Worm (Caenorhabditis elegans): Measurements from ENCODE around the gene nhr-288.

The nhr-288 gene

DNA sequence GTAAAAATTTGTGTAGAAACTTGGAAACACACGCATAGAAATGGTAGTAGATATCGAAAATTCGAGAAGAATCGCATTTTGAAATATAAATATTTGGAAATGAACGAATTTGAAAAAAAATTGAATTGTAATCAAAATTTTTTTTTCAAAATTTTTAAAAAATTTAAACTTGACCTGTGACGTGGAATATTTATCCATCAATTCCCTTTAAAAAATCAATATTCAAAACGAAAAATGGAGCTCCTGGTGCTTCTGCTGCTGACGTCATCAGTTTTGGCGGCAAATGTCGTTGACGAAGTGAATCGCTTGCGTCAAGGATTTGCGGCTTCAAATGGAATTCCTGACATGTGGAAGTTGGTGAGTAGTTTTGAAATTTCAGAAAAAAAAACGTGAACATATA, 6.6 kb upstream of the nhr-288 start, which contains the start of the genes Y51A2B.4 and Y51A2B.5:
Y51A2B.4 (minus strand) TSS at position 101 of the 400 bp plus-strand sequence.
Y51A2B.5 (plus strand) TSS at position 232 of the 400 bp plus-strand sequence.
- no peak for TF ChIP-seq ama-1 (optimal IDR thresholded peaks at IDR 0.05)
- no peak for TF ChIP-seq ces-1 (GFP tag; optimal IDR thresholded peaks at IDR 0.05)
- TF ChIP-seq pag-3 (tag; optimal IDR thresholded peaks at IDR 0.05; ENCODE audit: borderline replicate concordance, insufficient read depth), result no peak
- no peak for TF ChIP-seq hlh-4 (tag; optimal IDR thresholded peaks at IDR 0.05)
- no peak for TF ChIP-seq tbx-2 (tag; optimal IDR thresholded peaks at IDR 0.05)
- TF ChIP-seq mef-2 (tag; optimal IDR thresholded peaks at IDR 0.05), result no peak
- TF ChIP-seq unc-62 (GFP tag; optimal IDR thresholded peaks at IDR 0.05), result no peak
- no peak for TF ChIP-seq nhr-19 (GFP tag; conservative IDR thresholded peaks at IDR 0.05)
- no peak for TF ChIP-seq rnt-1 (tag; optimal IDR thresholded peaks at IDR 0.05)
- TF ChIP-seq nhr-71 (tag; optimal IDR thresholded peaks at IDR 0.05), result no peak
- TF ChIP-seq zag-1 (tag; optimal IDR thresholded peaks at IDR 0.05), result no peak
- TF ChIP-seq vab-15 (tag; optimal IDR thresholded peaks at IDR 0.05), result no peak
- TF ChIP-seq ceh-8 (GFP tag; optimal IDR thresholded peaks at IDR 0.05), result no peak
- no peak for TF ChIP-seq pax-3 (tag; optimal IDR thresholded peaks at IDR 0.05)
- TF ChIP-seq nhr-90 (tag; optimal IDR thresholded peaks at IDR 0.05; ENCODE audit: poor library complexity), result no peak
- TF ChIP-seq egl-13 (tag; optimal IDR thresholded peaks at IDR 0.05), result no peak
- TF ChIP-seq sptf-1 (tag; optimal IDR thresholded peaks at IDR 0.05), result no peak
- TF ChIP-seq C04F5.9 (tag; optimal IDR thresholded peaks at IDR 0.05), result no peak
- TF ChIP-seq hpl-2 (GFP tag; optimal IDR thresholded peaks at IDR 0.05), result no peak
- TF ChIP-seq nhr-76 (tag; optimal IDR thresholded peaks at IDR 0.05), result no peak

DNA sequence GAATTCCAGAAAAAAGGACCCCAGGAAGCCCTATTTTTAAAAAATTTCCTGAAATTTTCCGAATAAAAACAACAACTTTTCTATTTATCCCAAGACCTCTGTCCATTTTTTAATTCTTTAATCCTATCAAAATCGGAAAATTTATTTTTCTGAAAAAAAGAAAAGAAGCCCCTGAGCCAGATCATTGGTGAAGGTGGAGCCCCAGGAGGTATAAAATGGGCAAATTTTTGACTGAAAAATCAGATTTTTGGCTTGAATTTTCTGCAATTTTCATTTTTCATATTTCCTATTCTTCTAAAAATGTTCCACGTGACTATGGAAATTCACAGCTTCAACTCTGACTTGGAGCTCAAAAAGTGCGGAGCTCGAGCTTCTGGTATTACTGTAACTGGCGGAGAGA, 3.7 kb downstream of the nhr-288 start, which contains the start of gene Y51A2B.8:
Y51A2B.8 (plus strand) TSS at position 301 of the 400 bp plus-strand sequence.
- TF ChIP-seq nhr-85 (tag) (no peak), swsn-7 (tag; optimal IDR thresholded peaks at IDR 0.05) (no peak), sox-4 (tag; optimal IDR thresholded peaks at IDR 0.05) (no peak), skn-1 (tag; optimal IDR thresholded peaks at IDR 0.05) (no peak), fkh-8 (tag; optimal IDR thresholded peaks at IDR 0.05) (no peak), egl-27 (tag; optimal IDR thresholded peaks at IDR 0.05) (no peak), nhr-11 (tag; optimal IDR thresholded peaks at IDR 0.05) (no peak), zip-4 (GFP tag; optimal IDR thresholded peaks at IDR 0.05) (no peak), nhr-19 (GFP tag; conservative IDR thresholded peaks at IDR 0.05) (no peak)

DNA sequence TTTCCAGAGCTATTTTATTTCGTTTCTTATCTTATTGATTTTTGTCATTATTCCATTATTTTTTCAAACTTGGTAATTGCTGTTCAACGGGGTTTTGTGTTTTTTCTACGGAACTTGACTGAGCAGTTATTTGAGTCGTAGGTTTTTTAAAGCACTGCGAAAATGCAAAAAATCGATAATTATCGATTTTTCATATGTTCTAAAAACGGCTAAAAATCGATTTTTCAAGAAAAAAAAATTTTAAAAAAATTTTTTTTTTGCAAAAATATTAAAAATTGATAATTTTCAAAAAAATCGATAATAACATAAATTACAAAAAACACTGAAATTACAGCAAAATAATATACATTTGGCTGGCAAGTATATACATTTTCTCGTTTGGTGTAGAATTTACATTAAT, 6.9 kb downstream of the nhr-288 start:
- TF ChIP-seq hlh-17 (GFP tag; optimal IDR thresholded peaks at IDR 0.05; ENCODE audit: borderline replicate concordance), result no peak
- TF ChIP-seq vab-15 (tag; optimal IDR thresholded peaks at IDR 0.05), result no peak
- no peak for TF ChIP-seq lin-15B (tag; optimal IDR thresholded peaks at IDR 0.05)
- no peak for TF ChIP-seq nhr-90 (tag; optimal IDR thresholded peaks at IDR 0.05; ENCODE audit: poor library complexity)
- no peak for TF ChIP-seq ces-1 (GFP tag; optimal IDR thresholded peaks at IDR 0.05)
- TF ChIP-seq nhr-12 (tag; optimal IDR thresholded peaks at IDR 0.05), result no peak
- TF ChIP-seq nhr-84 (tag; optimal IDR thresholded peaks at IDR 0.05), result no peak
- no peak for TF ChIP-seq pax-3 (tag; optimal IDR thresholded peaks at IDR 0.05)
- no peak for TF ChIP-seq fkh-4 (tag; optimal IDR thresholded peaks at IDR 0.05; ENCODE audit: borderline replicate concordance)
- TF ChIP-seq efl-1 (optimal IDR thresholded peaks at IDR 0.05), result no peak
- TF ChIP-seq efl-1 (GFP tag; optimal IDR thresholded peaks at IDR 0.05 in 1 of 2), result no peak

- TF ChIP-seq mep-1 (tag; optimal IDR thresholded peaks at IDR 0.05) (no peak), fos-1 (tag; optimal IDR thresholded peaks at IDR 0.05) (no peak), fkh-8 (tag; optimal IDR thresholded peaks at IDR 0.05) (no peak), nhr-12 (tag; optimal IDR thresholded peaks at IDR 0.05) (no peak), ces-1 (GFP tag; optimal IDR thresholded peaks at IDR 0.05) (no peak), lir-3 (tag; optimal IDR thresholded peaks at IDR 0.05; ENCODE audit: poor library complexity) (no peak), nhr-84 (tag; optimal IDR thresholded peaks at IDR 0.05) (no peak), C16A3.4 (tag; optimal IDR thresholded peaks at IDR 0.05) (no peak), grh-1 (GFP tag; IDR thresholded peaks at IDR 0.05) (no peak), lin-35 (GFP tag; optimal IDR thresholded peaks at IDR 0.05) (no peak), dpl-1 (GFP tag; optimal IDR thresholded peaks at IDR 0.05) (no peak)
Measured at ce11 chrV:18374194-18374593, 8.3 kb downstream of the nhr-288 start, which contains the start of gene Y51A2B.2. Y51A2B.2 (plus strand) TSS chrV:18374494.
